Worm (Caenorhabditis elegans) whole organism, young adult: ENCODE data around the gene htp-1.

Source experiments
- B0035.1 ChIP-seq: sonication (generic microtip); optimal IDR thresholded peaks from 2 replicates; lab custom pipeline; 2016; ENCODE audit warnings: missing genetic modification characterization, mild to moderate bottlenecking, missing compliant biosample characterization, missing genotype, missing genetic modification reagents
- B0261.1 ChIP-seq: sonication (generic microtip); optimal IDR thresholded peaks from 2 replicates; lab custom pipeline; 2016; ENCODE audit warnings: mild to moderate bottlenecking, missing genetic modification characterization, moderate library complexity, missing compliant biosample characterization
- B0336.3 ChIP-seq: fragments of 200-800 bp; sonication (Bioruptor generic); IDR thresholded peaks from 2 replicates; pipeline ENCODE4 v1.3.6; 2022; ENCODE audit warnings: missing genetic modification characterization, missing compliant biosample characterization
- ceh-58 ChIP-seq: fragments of 200-800 bp; sonication (Bioruptor generic); IDR thresholded peaks from 2 replicates; pipeline ENCODE4 v1.3.6; 2022; ENCODE audit warnings: missing genetic modification characterization, missing compliant biosample characterization
- him-1 ChIP-seq: sonication (generic microtip); optimal IDR thresholded peaks from 2 replicates; lab custom pipeline; 2016; ENCODE audit warnings: missing genotype, missing genetic modification reagents, missing genetic modification characterization, missing compliant biosample characterization
- lin-35 ChIP-seq, 3 experiments: fragments of 150-350 bp in 2 of 3; sonication (generic microtip) in 1 of 3; optimal IDR thresholded peaks; 2 replicates each; lab custom pipeline; 2014 to 2018; ENCODE audit warnings: missing biosample characterization in 3 of 3, missing genetic modification characterization in 3 of 3, missing genetic modification reagents in 3 of 3
- nfya-2 ChIP-seq: fragments of 200-800 bp; sonication (Bioruptor generic); IDR thresholded peaks from 2 replicates; pipeline ENCODE4 v1.3.6; 2022; ENCODE audit warnings: missing genetic modification reagents, missing genetic modification characterization, missing compliant biosample characterization
- nhr-90 ChIP-seq: sonication (generic microtip); optimal IDR thresholded peaks from 2 replicates; lab custom pipeline; 2016; ENCODE audit warnings: missing genotype, mild to moderate bottlenecking, missing genetic modification characterization, missing compliant biosample characterization
- rpc-1 ChIP-seq, 2 experiments: fragments of 150-350 bp in 1 of 2; sonication (generic microtip) in 1 of 2; optimal IDR thresholded peaks; 2 replicates each; lab custom pipeline; 2014 to 2018; ENCODE audit warnings: missing biosample characterization in 1 of 2, missing genetic modification characterization in 1 of 2, missing genetic modification reagents in 1 of 2, missing genotype in 1 of 2
- sea-2 ChIP-seq: fragments of 200-800 bp; sonication (Bioruptor generic); IDR thresholded peaks from 2 replicates; pipeline ENCODE4 v1.3.6; 2022; ENCODE audit warnings: missing genetic modification characterization, missing compliant biosample characterization
- snpc-4 ChIP-seq, 5 experiments: fragments of 150-350 bp in 1 of 5; sonication (generic microtip) in 4 of 5; optimal IDR thresholded peaks; 2 replicates each; lab custom pipeline; 2014 to 2018; ENCODE audit warnings: missing genetic modification characterization in 5 of 5, missing biosample characterization in 3 of 5, antibody characterized with exemption in 2 of 5, mild to moderate bottlenecking in 2 of 5, missing compliant biosample characterization in 2 of 5, missing genotype in 2 of 5, moderate library complexity in 2 of 5, missing genetic modification reagents in 1 of 5
- unc-62 ChIP-seq: fragments of 150-350 bp; optimal IDR thresholded peaks from 2 replicates; lab custom pipeline; 2014; ENCODE audit warnings: missing biosample characterization, missing genetic modification reagents, missing genetic modification characterization
- ztf-28 ChIP-seq: fragments of 200-800 bp; sonication (Bioruptor generic); IDR thresholded peaks from 2 replicates; pipeline ENCODE4 v1.3.6; 2022; ENCODE audit warnings: missing genetic modification reagents, missing genetic modification characterization, missing compliant biosample characterization

- TF ChIP-seq sea-2 (GFP tag; lab: Robert Waterston, UW) (no peak), unc-62 (no peak), nhr-90 (tag; lab: Kevin White, UChicago) (no peak), rpc-1 (optimal IDR thresholded peaks at IDR 0.05; lab: Kevin White, UChicago) (no peak), rpc-1 (tag; optimal IDR thresholded peaks at IDR 0.05; lab: Kevin White, UChicago) (no peak), B0261.1 (no peak), lin-35 (GFP tag; optimal IDR thresholded peaks at IDR 0.05; lab: Kevin White, UChicago) (no peak), snpc-4 (GFP tag; optimal IDR thresholded peaks at IDR 0.05; lab: Kevin White, UChicago) (no peak), snpc-4 (tag; optimal IDR thresholded peaks at IDR 0.05; lab: Kevin White, UChicago) (no peak), ztf-28 (GFP tag; lab: Robert Waterston, UW) (no peak), B0336.3 (no peak), B0035.1 (tag; lab: Kevin White, UChicago) (no peak), him-1 (no peak), ceh-58 (GFP tag; lab: Robert Waterston, UW) (no peak), nfya-2 (GFP tag; lab: Robert Waterston, UW) (no peak)
Measured at ce11 chrIV:5438705-5439104, 47.3 kb upstream of the htp-1 start, which contains the start of gene mgl-3.
